Worm (Caenorhabditis elegans): ENCODE results near the gene F42F12.11.

DNA sequence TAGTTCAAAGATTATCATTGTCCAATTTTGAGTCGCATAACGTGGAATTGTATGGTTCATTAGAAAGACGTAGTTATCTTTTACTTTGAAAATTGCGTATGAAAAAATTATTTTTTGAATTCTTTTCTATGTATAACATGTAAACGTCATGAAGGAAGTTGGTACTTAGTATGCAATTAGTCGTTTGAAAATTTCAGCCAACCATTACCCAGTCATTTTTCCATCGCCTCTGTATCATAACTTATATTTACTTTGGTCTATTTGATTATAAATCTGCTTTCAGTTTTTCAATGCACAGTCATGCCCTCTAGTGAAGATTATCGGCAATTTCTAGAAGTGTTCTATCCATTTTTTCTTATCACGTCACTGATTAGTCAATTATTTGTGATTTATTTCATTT lies 20.4 kb upstream of the F42F12.11 start, which contains the start of gene srd-41:
- TF ChIP-seq lin-13 (GFP tag; optimal IDR thresholded peaks at IDR 0.05) (no peak), pha-4 (GFP tag; IDR thresholded peaks at IDR 0.05) (no peak), pha-4 (tag; optimal IDR thresholded peaks at IDR 0.05) (no peak), saeg-2 (GFP tag; IDR thresholded peaks at IDR 0.05) (no peak), cey-2 (tag; optimal IDR thresholded peaks at IDR 0.05; ENCODE audit: borderline replicate concordance, insufficient read depth) (no peak), mep-1 (tag; optimal IDR thresholded peaks at IDR 0.05) (no peak), lsy-2 (tag; optimal IDR thresholded peaks at IDR 0.05) (no peak)

Data from whole organism, L4 larva.